Worm (Caenorhabditis elegans) whole organism, L4/young adult: Measurements from ENCODE around the gene srh-284.

Source experiments
- W03F9.2 ChIP-seq: fragments of 150-350 bp; optimal IDR thresholded peaks from 2 replicates; lab custom pipeline; 2014; ENCODE audit warnings: missing biosample characterization, missing genetic modification characterization
- him-1 ChIP-seq: sonication (generic microtip); optimal IDR thresholded peaks from 2 replicates; lab custom pipeline; 2016; ENCODE audit warnings: missing genotype, missing genetic modification reagents, missing genetic modification characterization, missing compliant biosample characterization

DNA sequence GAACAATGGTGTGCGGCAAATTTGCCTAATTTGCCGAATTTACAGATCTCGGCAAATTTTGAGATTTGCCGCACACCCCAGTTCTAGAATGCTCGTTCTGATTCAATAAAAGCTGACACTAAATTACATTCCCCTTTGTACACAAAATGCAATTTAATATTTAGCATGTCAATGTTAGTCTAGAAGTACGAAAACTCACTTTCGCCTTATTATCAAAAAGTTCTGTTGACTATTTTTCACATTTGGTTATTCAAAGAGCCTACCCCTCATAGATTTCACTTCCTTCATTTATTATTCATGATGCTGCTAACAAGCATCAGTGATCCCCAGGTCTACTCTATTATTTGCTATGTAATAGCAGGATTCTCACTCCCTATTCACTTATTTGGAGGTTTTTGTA lies 51.2 kb downstream of the srh-284 start, which contains the start of gene srh-298:
- TF ChIP-seq him-1 = no peak
- TF ChIP-seq W03F9.2 = no peak
